Fruit fly (Drosophila melanogaster): ENCODE measurements around the gene exex.

exex gene

dm6 chr3L:7958083-7958482 lies 10.1 kb downstream of the exex start:
- no peak for TF ChIP-seq CG13204 (GFP tag; optimal IDR thresholded peaks at IDR 0.05)
- no peak for TF ChIP-seq rn (GFP tag; IDR thresholded peaks at IDR 0.05)
- TF ChIP-seq CG14655 (GFP tag; optimal IDR thresholded peaks at IDR 0.05): no peak
- TF ChIP-seq CG10348 (GFP tag; IDR thresholded peaks at IDR 0.05): no peak
- TF ChIP-seq Pif1A (GFP tag; optimal IDR thresholded peaks at IDR 0.05): no peak
- no peak for TF ChIP-seq CG8159 (tag; optimal IDR thresholded peaks at IDR 0.05)
- TF ChIP-seq gl (tag; optimal IDR thresholded peaks at IDR 0.05): no peak
- no peak for TF ChIP-seq EcR (GFP tag; optimal IDR thresholded peaks at IDR 0.05)
- TF ChIP-seq CG32121 (GFP tag; IDR thresholded peaks at IDR 0.05): no peak
- TF ChIP-seq CG12605 (GFP tag; IDR thresholded peaks at IDR 0.05): no peak
- TF ChIP-seq Snoo (tag; optimal IDR thresholded peaks at IDR 0.05): no peak
- no peak for TF ChIP-seq CG17806 (tag; optimal IDR thresholded peaks at IDR 0.05)
- TF ChIP-seq CG9948 (tag; optimal IDR thresholded peaks at IDR 0.05): no peak
- TF ChIP-seq D1 (tag; optimal IDR thresholded peaks at IDR 0.05): no peak
- TF ChIP-seq CG8301 (tag; optimal IDR thresholded peaks at IDR 0.05): no peak

DNA sequence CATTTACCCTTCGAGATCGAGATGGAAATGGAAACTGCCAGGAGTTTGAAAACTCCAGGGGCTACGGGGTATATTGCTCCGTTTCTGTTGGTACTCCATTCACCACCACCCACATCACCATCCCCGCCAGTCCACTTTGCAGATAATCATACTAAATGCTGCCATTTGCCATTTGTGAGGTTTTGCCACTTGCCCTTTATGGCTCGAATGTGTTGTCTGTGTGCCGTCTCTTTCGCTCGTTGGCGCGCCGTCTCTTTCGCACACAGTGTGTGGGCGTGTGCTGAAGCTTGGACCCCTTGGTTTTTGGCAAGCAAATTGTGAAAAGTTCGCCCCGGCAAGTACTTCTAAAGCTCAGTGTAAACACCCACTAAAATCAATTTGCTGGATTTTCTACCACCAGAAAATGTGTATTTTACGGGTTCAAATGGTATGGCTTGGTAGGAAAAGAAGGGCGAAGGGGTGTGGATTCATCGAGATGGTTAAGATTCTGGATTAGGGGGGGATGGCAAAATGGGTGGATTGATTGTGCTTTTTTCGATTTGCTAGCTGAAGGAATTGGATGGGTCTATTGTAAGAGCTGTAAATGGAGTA lies 10.7 kb downstream of the exex start:
- TF ChIP-seq CG32121 (GFP tag; IDR thresholded peaks at IDR 0.05): no peak

DNA sequence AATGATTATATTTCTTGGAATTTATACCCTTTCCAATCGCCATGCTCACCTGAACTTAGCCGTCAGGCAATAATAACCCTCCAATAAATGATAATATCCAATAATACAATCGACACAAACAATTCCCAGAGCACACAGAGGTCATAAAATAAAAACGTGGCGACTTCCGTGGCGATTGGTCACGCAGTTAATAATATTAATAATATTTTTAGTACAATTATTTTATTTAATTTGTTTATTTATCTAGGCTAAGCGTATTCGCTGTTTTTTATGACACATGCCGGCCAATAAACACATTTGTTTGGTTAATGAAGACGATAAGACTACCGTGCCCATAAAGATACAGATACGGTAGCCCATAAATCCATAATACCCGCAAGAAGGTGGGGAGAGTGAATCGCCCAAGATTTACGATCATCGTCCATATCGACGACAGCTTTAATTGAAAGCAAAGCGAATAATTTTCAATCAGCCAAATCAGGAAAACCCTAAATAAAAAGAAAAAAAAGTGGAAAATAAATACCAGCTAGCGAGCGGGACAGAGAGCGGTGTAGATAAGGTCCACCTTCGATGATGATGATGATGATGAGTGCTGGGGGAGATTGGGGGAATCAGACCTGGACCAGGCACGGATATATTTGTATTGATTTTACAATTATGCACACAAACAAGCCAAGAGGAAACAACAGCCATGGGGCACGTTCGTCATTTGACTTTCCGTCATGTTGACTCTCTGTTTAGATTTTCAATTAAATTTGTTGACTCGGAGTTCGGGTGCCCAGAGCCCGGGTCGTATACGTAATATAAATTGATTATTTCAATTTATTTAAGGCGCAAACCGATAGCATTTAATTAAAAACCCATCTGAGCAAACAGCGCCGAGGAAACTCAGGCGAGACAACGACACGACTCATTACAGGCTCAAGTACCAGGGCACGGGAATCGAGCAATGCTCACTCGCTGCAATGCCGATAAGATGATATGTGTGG lies 13.0 kb downstream of the exex start:
- TF ChIP-seq Snoo (tag; optimal IDR thresholded peaks at IDR 0.05) (peak; percentile 37), D1 (tag; optimal IDR thresholded peaks at IDR 0.05) (no peak), CG13204 (GFP tag; optimal IDR thresholded peaks at IDR 0.05) (no peak)

dm6 chr3L:7961973-7962753 lies 14.2 kb downstream of the exex start:
- no peak for TF ChIP-seq CG15710 (tag; optimal IDR thresholded peaks at IDR 0.05)
- TF ChIP-seq CG8301 (tag; optimal IDR thresholded peaks at IDR 0.05): no peak
- TF ChIP-seq CG10348 (GFP tag; IDR thresholded peaks at IDR 0.05): no peak
- TF ChIP-seq rn (GFP tag; IDR thresholded peaks at IDR 0.05): no peak
- peak; percentile 19 for TF ChIP-seq CG8159 (tag; optimal IDR thresholded peaks at IDR 0.05)
- no peak for TF ChIP-seq CG12605 (GFP tag; IDR thresholded peaks at IDR 0.05)
- no peak for TF ChIP-seq D1 (tag; optimal IDR thresholded peaks at IDR 0.05)

DNA sequence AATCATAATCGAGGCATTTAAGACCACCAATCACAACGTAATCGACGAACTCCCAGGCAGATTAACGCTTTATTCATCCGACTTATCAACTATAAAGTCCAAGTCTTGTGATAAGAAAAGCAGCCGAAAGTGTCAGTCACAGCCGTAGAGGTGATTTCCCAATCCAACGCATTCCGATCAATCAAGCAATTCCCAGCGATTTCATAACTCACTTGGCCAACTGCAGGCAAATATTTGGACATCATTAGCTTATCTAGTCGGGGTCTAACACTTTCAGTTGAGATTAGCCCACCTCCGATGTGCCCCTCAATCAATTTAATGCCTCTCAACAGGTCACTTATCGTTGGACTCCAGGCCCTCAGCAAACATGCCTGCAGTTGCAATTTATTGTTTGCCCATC lies 15.0 kb downstream of the exex start:
- TF ChIP-seq EcR (GFP tag; optimal IDR thresholded peaks at IDR 0.05) (no peak), CG8301 (tag; optimal IDR thresholded peaks at IDR 0.05) (no peak), CG34367 (tag; optimal IDR thresholded peaks at IDR 0.05) (no peak), CG32121 (GFP tag; IDR thresholded peaks at IDR 0.05) (no peak), CG10348 (GFP tag; IDR thresholded peaks at IDR 0.05) (no peak), CG4496 (GFP tag; IDR thresholded peaks at IDR 0.05) (no peak), D1 (tag; optimal IDR thresholded peaks at IDR 0.05) (no peak), fd96Ca (GFP tag; IDR thresholded peaks at IDR 0.05) (no peak), rn (GFP tag; IDR thresholded peaks at IDR 0.05) (no peak), CG17806 (tag; optimal IDR thresholded peaks at IDR 0.05) (no peak), Snoo (tag; optimal IDR thresholded peaks at IDR 0.05) (no peak), Ets98B (GFP tag; IDR thresholded peaks at IDR 0.05) (no peak), CG8159 (tag; optimal IDR thresholded peaks at IDR 0.05) (no peak), Pif1A (GFP tag; optimal IDR thresholded peaks at IDR 0.05) (no peak), CG15710 (tag; optimal IDR thresholded peaks at IDR 0.05) (no peak)

DNA sequence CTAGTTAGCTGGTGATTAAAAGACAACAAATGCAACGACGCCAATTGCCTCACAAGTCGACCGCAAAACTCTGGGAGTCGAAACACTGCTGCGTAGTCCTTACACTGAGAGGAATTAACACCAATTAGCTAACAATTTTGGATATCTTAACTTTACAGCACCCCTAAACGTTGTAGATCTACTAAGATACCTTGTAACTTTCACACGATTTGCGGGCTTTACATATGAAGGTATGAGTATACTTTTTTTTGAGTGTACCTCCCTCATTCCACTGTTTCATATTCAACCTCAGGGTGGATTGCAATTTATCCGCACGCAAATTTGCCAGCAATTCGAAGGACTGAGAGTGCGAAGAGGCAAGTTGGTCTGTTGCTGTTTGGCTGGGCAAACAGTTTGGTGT lies 15.6 kb downstream of the exex start:
- TF ChIP-seq CG13204 (GFP tag; optimal IDR thresholded peaks at IDR 0.05): no peak
- TF ChIP-seq Ets98B (GFP tag; IDR thresholded peaks at IDR 0.05): no peak
- TF ChIP-seq CG14655 (GFP tag; optimal IDR thresholded peaks at IDR 0.05): no peak
- no peak for TF ChIP-seq fd96Ca (GFP tag; IDR thresholded peaks at IDR 0.05)
- no peak for TF ChIP-seq rn (GFP tag; IDR thresholded peaks at IDR 0.05)
- TF ChIP-seq CG9948 (tag; optimal IDR thresholded peaks at IDR 0.05): no peak
- no peak for TF ChIP-seq D1 (tag; optimal IDR thresholded peaks at IDR 0.05)
- no peak for TF ChIP-seq CG10348 (GFP tag; IDR thresholded peaks at IDR 0.05)
- TF ChIP-seq Snoo (tag; optimal IDR thresholded peaks at IDR 0.05): no peak
- no peak for TF ChIP-seq CG8301 (tag; optimal IDR thresholded peaks at IDR 0.05)
- no peak for TF ChIP-seq CG32121 (GFP tag; IDR thresholded peaks at IDR 0.05)
